Fruit fly (Drosophila melanogaster) whole organism, wandering third instar larva: ENCODE data around the gene Rim.

ENCODE experiments used
- CG32264 ChIP-seq: fragments of 200-800 bp; sonication (Bioruptor generic); optimal IDR thresholded peaks from 2 replicates; lab custom pipeline; 2016; ENCODE audit warnings: missing biosample characterization, missing genetic modification characterization
- Hnf4 ChIP-seq: fragments of 200-800 bp; sonication (Bioruptor generic); optimal IDR thresholded peaks from 2 replicates; lab custom pipeline; 2016; ENCODE audit warnings: missing biosample characterization, mild to moderate bottlenecking, missing genetic modification characterization
- Hr78 ChIP-seq: fragments of >200 bp; optimal IDR thresholded peaks from 2 replicates; lab custom pipeline; 2017; ENCODE audit warnings: missing biosample characterization, missing genetic modification characterization
- Myc ChIP-seq: fragments of >200 bp; optimal IDR thresholded peaks from 2 replicates; lab custom pipeline; 2017
- foxo ChIP-seq, 2 experiments: fragments of 200-800 bp; sonication (Bioruptor generic); optimal IDR thresholded peaks; 2 replicates in 1 of 2; 3 replicates in 1 of 2; lab custom pipeline; 2016 to 2017; ENCODE audit warnings: missing biosample characterization in 2 of 2, missing genetic modification characterization in 2 of 2
- h ChIP-seq: fragments of 200-800 bp; sonication (Bioruptor generic); optimal IDR thresholded peaks from 3 replicates; lab custom pipeline; 2016; ENCODE audit warnings: missing biosample characterization, mild to moderate bottlenecking, missing genetic modification characterization
- lola ChIP-seq: fragments of >200 bp; optimal IDR thresholded peaks from 2 replicates; lab custom pipeline; 2017; ENCODE audit warnings: missing biosample characterization, missing genetic modification characterization
- pan ChIP-seq: fragments of >200 bp; optimal IDR thresholded peaks from 2 replicates; lab custom pipeline; 2017
- psq ChIP-seq: fragments of 200-800 bp; sonication (Bioruptor generic); optimal IDR thresholded peaks from 3 replicates; lab custom pipeline; 2017; ENCODE audit warnings: missing biosample characterization, mild to moderate bottlenecking, missing genetic modification characterization, moderate library complexity
- rgr ChIP-seq: fragments of 200-800 bp; sonication (Bioruptor generic); optimal IDR thresholded peaks from 3 replicates; lab custom pipeline; 2016; ENCODE audit warnings: missing biosample characterization, mild to moderate bottlenecking, missing genetic modification characterization
- usp ChIP-seq: fragments of >200 bp; optimal IDR thresholded peaks from 2 replicates; lab custom pipeline; 2017; ENCODE audit warnings: missing biosample characterization, missing genetic modification characterization

- TF ChIP-seq Hnf4 (no peak), pan (lab: Kevin White, UChicago) (no peak), Myc (lab: Kevin White, UChicago) (no peak), foxo (GFP tag; optimal IDR thresholded peaks at IDR 0.05; lab: Kevin White, UChicago) (no peak), Hr78 (GFP tag; lab: Kevin White, UChicago) (no peak), CG32264 (GFP tag; lab: Kevin White, UChicago) (no peak), lola (no peak), rgr (GFP tag; lab: Kevin White, UChicago) (no peak), psq (GFP tag; lab: Kevin White, UChicago) (no peak), h (GFP tag; lab: Kevin White, UChicago) (no peak), usp (GFP tag; lab: Kevin White, UChicago) (no peak)
Measured at dm6 chr3R:17934752-17935151, 18.4 kb upstream of the Rim start.
